Worm (Caenorhabditis elegans): ENCODE measurements around the gene cutc-1.

ce11 chrIII:8411976-8412375 lies 8.6 kb upstream of the cutc-1 start:
- no peak for TF ChIP-seq him-1 (tag; optimal IDR thresholded peaks at IDR 0.05)
- TF ChIP-seq W03F9.2 (tag; optimal IDR thresholded peaks at IDR 0.05): no peak
- TF ChIP-seq dao-5 (tag; optimal IDR thresholded peaks at IDR 0.05): no peak
